Fruit fly (Drosophila melanogaster) S2 (cell line): ENCODE data around the gene CG33552.

ENCODE experiments used
- CG8478 ChIP-seq: fragments of >200 bp; optimal IDR thresholded peaks from 2 replicates; lab custom pipeline; 2018
- CTCF ChIP-seq, 2 experiments: fragments of >200 bp; optimal IDR thresholded peaks; 2 replicates each; lab custom pipeline; 2018

- TF ChIP-seq CG8478 (lab: Kevin White, UChicago) (no peak), CTCF (optimal IDR thresholded peaks at IDR 0.05; lab: Kevin White, UChicago) (no peak)
Observed at dm6 chr2L:16716771-16717170, 34.5 kb downstream of the CG33552 start.
